Fruit fly (Drosophila melanogaster): ENCODE results near the gene pelo.

Gene pelo

dm6 chr2L:9757990-9758814, 57.6 kb downstream of the pelo start, which contains the start of gene zf30C (continued):
- TF ChIP-seq Sox15 (GFP tag; optimal IDR thresholded peaks at IDR 0.05) (peak; percentile 80), Eip78C (GFP tag) (peak; percentile 96), Gug (GFP tag; IDR thresholded peaks at IDR 0.05) (peak; percentile 67), CG15336 (GFP tag; IDR thresholded peaks at IDR 0.05) (peak; percentile 75), CG8632 (GFP tag; optimal IDR thresholded peaks at IDR 0.05) (peak; percentile 80), Hr39 (GFP tag; optimal IDR thresholded peaks at IDR 0.05) (peak; percentile 95), CG7368 (GFP tag; optimal IDR thresholded peaks at IDR 0.05) (peak; percentile 86), Ets21C (GFP tag; optimal IDR thresholded peaks at IDR 0.05) (peak; percentile 87), dsx (GFP tag; optimal IDR thresholded peaks at IDR 0.05; ENCODE audit: poor library complexity, severe bottlenecking) (peak; percentile 52), vri (GFP tag; optimal IDR thresholded peaks at IDR 0.05) (peak; percentile 84)
